Fruit fly (Drosophila melanogaster) whole organism, prepupa: ENCODE data around the gene CG43902.

Experiments used
- Blimp-1 ChIP-seq: fragments of 200-800 bp; sonication (Bioruptor generic); optimal IDR thresholded peaks from 3 replicates; lab custom pipeline; 2017; ENCODE audit warnings: missing biosample characterization, missing genetic modification characterization, mild to moderate bottlenecking, moderate library complexity, missing genetic modification reagents
- CG10669 ChIP-seq: fragments of 200-800 bp; sonication (Bioruptor generic); optimal IDR thresholded peaks from 3 replicates; lab custom pipeline; 2018; ENCODE audit warnings: missing biosample characterization, mild to moderate bottlenecking, missing genetic modification characterization, moderate library complexity
- CG11294 ChIP-seq: fragments of 200-800 bp; sonication (Bioruptor generic); IDR thresholded peaks from 2 replicates; pipeline ENCODE4 v1.3.6; 2022; ENCODE audit warnings: missing biosample characterization, missing genetic modification characterization
- CG11902 ChIP-seq: fragments of 200-800 bp; sonication (Bioruptor generic); optimal IDR thresholded peaks from 3 replicates; lab custom pipeline; 2016; ENCODE audit warnings: missing biosample characterization, missing genetic modification characterization
- CG16779 ChIP-seq: fragments of 200-800 bp; sonication (Bioruptor generic); optimal IDR thresholded peaks from 3 replicates; lab custom pipeline; 2017; ENCODE audit warnings: missing biosample characterization, mild to moderate bottlenecking, missing genetic modification characterization
- CG3032 ChIP-seq: fragments of 200-800 bp; optimal IDR thresholded peaks from 2 replicates; lab custom pipeline; 2019; ENCODE audit warnings: missing biosample characterization, mild to moderate bottlenecking, missing genetic modification characterization, moderate library complexity
- CG31627 ChIP-seq: fragments of 200-800 bp; sonication (Bioruptor generic); optimal IDR thresholded peaks from 3 replicates; lab custom pipeline; 2016; ENCODE audit warnings: missing biosample characterization, missing genetic modification characterization
- CG32006 ChIP-seq: fragments of 200-800 bp; sonication (Bioruptor generic); optimal IDR thresholded peaks from 3 replicates; lab custom pipeline; 2017; ENCODE audit warnings: missing biosample characterization, mild to moderate bottlenecking, missing genetic modification characterization
- CG34406 ChIP-seq: fragments of 200-800 bp; sonication (Bioruptor generic); optimal IDR thresholded peaks from 3 replicates; lab custom pipeline; 2016; ENCODE audit warnings: missing biosample characterization, missing genetic modification characterization
- CG3919 ChIP-seq: fragments of 200-800 bp; sonication (Bioruptor generic); optimal IDR thresholded peaks from 3 replicates; lab custom pipeline; 2016; ENCODE audit warnings: missing biosample characterization, missing genetic modification characterization
- CG4318 ChIP-seq: fragments of 200-800 bp; sonication (Bioruptor generic); optimal IDR thresholded peaks from 3 replicates; lab custom pipeline; 2017; ENCODE audit warnings: missing biosample characterization, mild to moderate bottlenecking, missing genetic modification characterization
- CG6163 ChIP-seq: fragments of 200-800 bp; sonication (Bioruptor generic); IDR thresholded peaks from 3 replicates; pipeline ENCODE4 v1.3.6; 2022; ENCODE audit warnings: missing biosample characterization, missing genetic modification characterization
- CG6276 ChIP-seq: fragments of 200-800 bp; sonication (Bioruptor generic); optimal IDR thresholded peaks from 2 replicates; lab custom pipeline; 2017; ENCODE audit warnings: missing biosample characterization, mild to moderate bottlenecking, missing genetic modification characterization
- CG7368 ChIP-seq: fragments of 200-800 bp; sonication (Bioruptor generic); optimal IDR thresholded peaks from 3 replicates; lab custom pipeline; 2016; ENCODE audit warnings: missing biosample characterization, missing genetic modification characterization
- CG8119 ChIP-seq: fragments of 200-800 bp; sonication (Bioruptor generic); IDR thresholded peaks from 3 replicates; pipeline ENCODE4 v1.3.6; 2022; ENCODE audit warnings: missing biosample characterization, missing genetic modification characterization
- CG8319 ChIP-seq: fragments of 200-800 bp; sonication (Bioruptor generic); optimal IDR thresholded peaks from 3 replicates; lab custom pipeline; 2016; ENCODE audit warnings: missing biosample characterization, missing genetic modification characterization
- CG8632 ChIP-seq: fragments of 200-800 bp; sonication (Bioruptor generic); optimal IDR thresholded peaks from 3 replicates; lab custom pipeline; 2016; ENCODE audit warnings: missing biosample characterization, missing genetic modification characterization
- Eip78C ChIP-seq: fragments of 200-800 bp; sonication (Bioruptor generic); peaks from one replicate; lab custom pipeline; 2016; ENCODE audit warnings: missing biosample characterization, missing genetic modification characterization
- Eip93F ChIP-seq: fragments of 200-800 bp; sonication (Bioruptor generic); optimal IDR thresholded peaks from 2 replicates; lab custom pipeline; 2016; ENCODE audit warnings: missing biosample characterization, mild to moderate bottlenecking, missing genetic modification characterization
- Ets96B ChIP-seq: fragments of 200-800 bp; optimal IDR thresholded peaks from 2 replicates; lab custom pipeline; 2019; ENCODE audit warnings: missing biosample characterization, mild to moderate bottlenecking, missing genetic modification characterization, moderate library complexity
- Gug ChIP-seq: fragments of 200-800 bp; sonication (Bioruptor generic); IDR thresholded peaks from 2 replicates; pipeline ENCODE4 v1.3.6; 2022; ENCODE audit warnings: missing biosample characterization, missing genetic modification characterization
- Hr38 ChIP-seq: sonication (Bioruptor generic); optimal IDR thresholded peaks from 2 replicates; lab custom pipeline; 2016; ENCODE audit warnings: missing biosample characterization, missing genetic modification characterization
- Hr39 ChIP-seq: fragments of 200-800 bp; sonication (Bioruptor generic); optimal IDR thresholded peaks from 2 replicates; lab custom pipeline; 2016; ENCODE audit warnings: missing biosample characterization, missing genetic modification characterization
- Hr4 ChIP-seq: fragments of 200-800 bp; sonication (Bioruptor generic); optimal IDR thresholded peaks from 3 replicates; lab custom pipeline; 2016; ENCODE audit warnings: missing biosample characterization, missing genetic modification characterization
- Met ChIP-seq: fragments of 200-800 bp; sonication (Bioruptor generic); optimal IDR thresholded peaks from 3 replicates; lab custom pipeline; 2016; ENCODE audit warnings: missing biosample characterization, missing genetic modification characterization
- Smox ChIP-seq: fragments of 200-800 bp; sonication (Bioruptor generic); optimal IDR thresholded peaks from 3 replicates; lab custom pipeline; 2016; ENCODE audit warnings: missing biosample characterization, missing genetic modification characterization
- Sox14 ChIP-seq: fragments of 200-800 bp; sonication (Bioruptor generic); optimal IDR thresholded peaks from 3 replicates; lab custom pipeline; 2016; ENCODE audit warnings: missing biosample characterization, missing genetic modification characterization
- achi ChIP-seq: fragments of 200-800 bp; sonication (Bioruptor generic); optimal IDR thresholded peaks from 3 replicates; lab custom pipeline; 2016; ENCODE audit warnings: missing biosample characterization, missing genetic modification characterization
- acj6 ChIP-seq: fragments of 200-800 bp; sonication (Bioruptor generic); optimal IDR thresholded peaks from 3 replicates; lab custom pipeline; 2016; ENCODE audit warnings: missing biosample characterization, missing genetic modification characterization
- cyc ChIP-seq: fragments of 200-800 bp; sonication (Bioruptor generic); optimal IDR thresholded peaks from 3 replicates; lab custom pipeline; 2016; ENCODE audit warnings: missing biosample characterization, missing genetic modification characterization
- dsx ChIP-seq: fragments of 200-800 bp; optimal IDR thresholded peaks from 3 replicates; lab custom pipeline; 2019; ENCODE audit warnings: missing biosample characterization, mild to moderate bottlenecking, missing genetic modification characterization, moderate library complexity; ENCODE audit not compliant: poor library complexity, severe bottlenecking
- eg ChIP-seq: fragments of 200-800 bp; sonication (Bioruptor generic); IDR thresholded peaks from 3 replicates; pipeline ENCODE4 v1.3.6; 2022; ENCODE audit warnings: missing biosample characterization, missing genetic modification characterization
- esn ChIP-seq: fragments of 200-800 bp; sonication (Bioruptor generic); optimal IDR thresholded peaks from 2 replicates; lab custom pipeline; 2016; ENCODE audit warnings: missing biosample characterization, mild to moderate bottlenecking, missing genetic modification characterization, moderate library complexity
- fd59A ChIP-seq: fragments of 200-800 bp; sonication (Bioruptor generic); optimal IDR thresholded peaks from 2 replicates; lab custom pipeline; 2017; ENCODE audit warnings: missing biosample characterization, mild to moderate bottlenecking, missing genetic modification characterization, missing genetic modification reagents
- fd85E ChIP-seq: fragments of 200-800 bp; sonication (Bioruptor generic); optimal IDR thresholded peaks from 3 replicates; lab custom pipeline; 2016; ENCODE audit warnings: missing biosample characterization, missing genetic modification characterization
- fkh ChIP-seq: fragments of 200-800 bp; sonication (Bioruptor generic); optimal IDR thresholded peaks from 3 replicates; lab custom pipeline; 2017; ENCODE audit warnings: missing biosample characterization, mild to moderate bottlenecking, missing genetic modification characterization, moderate library complexity
- lz ChIP-seq: fragments of 200-800 bp; sonication (Bioruptor generic); optimal IDR thresholded peaks from 3 replicates; lab custom pipeline; 2016; ENCODE audit warnings: missing biosample characterization, missing genetic modification characterization
- net ChIP-seq: fragments of 200-800 bp; sonication (Bioruptor generic); optimal IDR thresholded peaks from 3 replicates; lab custom pipeline; 2016; ENCODE audit warnings: missing biosample characterization, missing genetic modification characterization
- pdm3 ChIP-seq: fragments of 200-800 bp; sonication (Bioruptor generic); optimal IDR thresholded peaks from 3 replicates; lab custom pipeline; 2016; ENCODE audit warnings: missing biosample characterization, missing genetic modification characterization
- salr ChIP-seq, 2 experiments: fragments of 200-800 bp; sonication (Bioruptor generic); optimal IDR thresholded peaks; 3 replicates each; lab custom pipeline; 2016 to 2018; ENCODE audit warnings: missing biosample characterization in 2 of 2, missing genetic modification characterization in 2 of 2, mild to moderate bottlenecking in 1 of 2
- spab ChIP-seq: fragments of 200-800 bp; sonication (Bioruptor generic); optimal IDR thresholded peaks from 2 replicates; lab custom pipeline; 2017; ENCODE audit warnings: missing biosample characterization, mild to moderate bottlenecking, missing genetic modification characterization, missing genetic modification reagents
- ss ChIP-seq, 2 experiments: fragments of 200-800 bp; sonication (Bioruptor generic); optimal IDR thresholded peaks; 2 replicates in 1 of 2; 3 replicates in 1 of 2; lab custom pipeline; 2017 to 2018; ENCODE audit warnings: mild to moderate bottlenecking in 2 of 2, missing biosample characterization in 2 of 2, missing genetic modification characterization in 2 of 2, moderate library complexity in 1 of 2
- svp ChIP-seq: fragments of 200-800 bp; sonication (Bioruptor generic); peaks from one replicate; lab custom pipeline; 2016; ENCODE audit warnings: missing biosample characterization, missing genetic modification characterization
- topi ChIP-seq: fragments of 200-800 bp; sonication (Bioruptor generic); optimal IDR thresholded peaks from 3 replicates; lab custom pipeline; 2016; ENCODE audit warnings: missing biosample characterization, missing genetic modification characterization

Gene CG43902

dm6 chrX:10158175-10158574 lies at the start of gene CG43902:
CG43902 (plus strand) TSS chrX:10158434.
- TF ChIP-seq Hr39 (GFP tag; lab: Kevin White, UChicago) (no peak), CG6163 (no peak), fkh (no peak), lz (no peak), fd85E (GFP tag; lab: Kevin White, UChicago) (no peak), Gug (GFP tag; lab: Robert Waterston, UW) (no peak), Met (no peak), cyc (GFP tag; lab: Kevin White, UChicago) (no peak), achi (GFP tag; lab: Kevin White, UChicago) (no peak), salr (GFP tag; optimal IDR thresholded peaks at IDR 0.05; lab: Kevin White, UChicago) (no peak)
- TF ChIP-seq, all 60 proteins: peak for 0

dm6 chrX:10110898-10111297 lies 47.3 kb upstream of the CG43902 start:
- TF ChIP-seq ss (GFP tag; optimal IDR thresholded peaks at IDR 0.05; lab: Kevin White, UChicago) (peak in 1 of 2 experiments; percentile 22), fkh (peak; percentile 66), CG11902 (GFP tag; lab: Kevin White, UChicago) (no peak), CG32006 (GFP tag; lab: Kevin White, UChicago) (peak; percentile 2), CG3919 (GFP tag; lab: Kevin White, UChicago) (peak; percentile 2), CG6163 (peak; percentile 35; the same call in 2 of the 3 replicates), Eip78C (GFP tag; lab: Kevin White, UChicago) (peak; percentile 79), CG8119 (GFP tag; lab: Robert Waterston, UW) (0 out of 3 replicates have a peak, but pooled peaks have one; percentile 26), Gug (GFP tag; lab: Robert Waterston, UW) (no peak)

- TF ChIP-seq fd85E (GFP tag; lab: Kevin White, UChicago) (no peak), acj6 (GFP tag; lab: Kevin White, UChicago) (peak; percentile 74), CG32006 (GFP tag; lab: Kevin White, UChicago) (peak; percentile 86), CG16779 (tag; lab: Kevin White, UChicago) (peak; percentile 55), CG7368 (GFP tag; lab: Kevin White, UChicago) (peak; percentile 57), Eip93F (GFP tag; lab: Kevin White, UChicago) (peak; percentile 69), Hr38 (GFP tag; lab: Kevin White, UChicago) (no peak), CG3032 (tag; lab: Kevin White, UChicago) (peak; percentile 49), topi (peak; percentile 89), ss (GFP tag; optimal IDR thresholded peaks at IDR 0.05; lab: Kevin White, UChicago) (peak; percentile 21 to 30), CG8319 (peak; percentile 37), Hr39 (GFP tag; lab: Kevin White, UChicago) (peak; percentile 86), esn (GFP tag; lab: Kevin White, UChicago) (peak; percentile 90), CG4318 (GFP tag; lab: Kevin White, UChicago) (peak; percentile 74), svp (GFP tag; lab: Kevin White, UChicago) (peak; percentile 95), Sox14 (GFP tag; lab: Kevin White, UChicago) (peak; percentile 82), Blimp-1 (GFP tag; lab: Kevin White, UChicago) (peak; percentile 52), CG31627 (GFP tag; lab: Kevin White, UChicago) (peak; percentile 85), spab (peak; percentile 22), CG8632 (GFP tag; lab: Kevin White, UChicago) (peak; percentile 70), CG10669 (peak; percentile 55), CG6276 (peak; percentile 68), CG6163 (peak; percentile 75), dsx (GFP tag; lab: Kevin White, UChicago) (no peak), fd59A (GFP tag; lab: Kevin White, UChicago) (peak; percentile 35), eg (GFP tag; lab: Robert Waterston, UW) (peak; percentile 71), Smox (peak; percentile 85), net (GFP tag; lab: Kevin White, UChicago) (peak; percentile 69), CG8119 (GFP tag; lab: Robert Waterston, UW) (peak; percentile 78), CG3919 (GFP tag; lab: Kevin White, UChicago) (peak; percentile 79), CG11294 (0 out of 2 replicates have a peak, but pooled peaks have one; percentile 33), Ets96B (tag; lab: Kevin White, UChicago) (peak; percentile 45), Hr4 (peak; percentile 76), pdm3 (GFP tag; lab: Kevin White, UChicago) (peak; percentile 77), CG34406 (peak; percentile 72), salr (GFP tag; optimal IDR thresholded peaks at IDR 0.05; lab: Kevin White, UChicago) (peak; percentile 30 to 62), Eip78C (GFP tag; lab: Kevin White, UChicago) (peak; percentile 96)
Observed at dm6 chrX:10113910-10114790, 44.1 kb upstream of the CG43902 start.
